Fruit fly (Drosophila melanogaster) whole organism, embryonic: ENCODE measurements around the gene Bx.

Experiments used
- CG13287 ChIP-seq: fragments of 200-800 bp; sonication (Bioruptor generic); IDR thresholded peaks from 2 replicates; pipeline ENCODE4 v1.3.6; 2022; ENCODE audit warnings: missing biosample characterization, missing genetic modification characterization; ENCODE audit not compliant: partially characterized antibody
- CG16815 ChIP-seq: fragments of 200-800 bp; sonication (Bioruptor generic); optimal IDR thresholded peaks from 3 replicates; lab custom pipeline; 2017; ENCODE audit warnings: missing biosample characterization, mild to moderate bottlenecking, missing genetic modification characterization
- CG18764 ChIP-seq: fragments of 200-800 bp; sonication (Bioruptor generic); optimal IDR thresholded peaks from 3 replicates; lab custom pipeline; 2016; ENCODE audit warnings: missing biosample characterization, missing genetic modification characterization
- CG2120 ChIP-seq: fragments of 200-800 bp; sonication (Bioruptor generic); optimal IDR thresholded peaks from 3 replicates; lab custom pipeline; 2016; ENCODE audit warnings: missing biosample characterization, missing genetic modification characterization
- CG31365 ChIP-seq: fragments of 200-800 bp; sonication (Bioruptor generic); optimal IDR thresholded peaks from 2 replicates; lab custom pipeline; 2018; ENCODE audit warnings: missing biosample characterization, mild to moderate bottlenecking, missing genetic modification characterization
- CG5180 ChIP-seq: fragments of 200-800 bp; sonication (Bioruptor generic); optimal IDR thresholded peaks from 3 replicates; lab custom pipeline; 2017; ENCODE audit warnings: missing biosample characterization, missing genetic modification characterization, mild to moderate bottlenecking, moderate library complexity, missing genetic modification reagents
- CG6813 ChIP-seq: fragments of 200-800 bp; sonication (Bioruptor generic); optimal IDR thresholded peaks from 2 replicates; lab custom pipeline; 2017; ENCODE audit warnings: missing biosample characterization, missing genetic modification characterization, mild to moderate bottlenecking, moderate library complexity, missing genetic modification reagents
- CG8765 ChIP-seq: fragments of 200-800 bp; sonication (Bioruptor generic); IDR thresholded peaks from 2 replicates; pipeline ENCODE4 v1.3.6; 2022; ENCODE audit warnings: missing biosample characterization, missing genetic modification characterization
- CG9215 ChIP-seq: fragments of 200-800 bp; sonication (Bioruptor generic); IDR thresholded peaks from 2 replicates; pipeline ENCODE4 v1.3.6; 2022; ENCODE audit warnings: missing biosample characterization, missing genetic modification characterization
- Deaf1 ChIP-seq: fragments of 200-800 bp; optimal IDR thresholded peaks from 3 replicates; lab custom pipeline; 2019; ENCODE audit warnings: missing biosample characterization, mild to moderate bottlenecking, missing genetic modification characterization, moderate library complexity
- Drgx ChIP-seq: fragments of 200-800 bp; sonication (Bioruptor generic); IDR thresholded peaks from 2 replicates; pipeline ENCODE4 v1.3.6; 2022; ENCODE audit warnings: missing biosample characterization, missing genetic modification characterization
- Gsc ChIP-seq: fragments of 200-800 bp; sonication (Bioruptor generic); IDR thresholded peaks from 2 replicates; pipeline ENCODE4 v1.3.6; 2022; ENCODE audit warnings: missing biosample characterization, missing genetic modification characterization
- H2.0 ChIP-seq: fragments of 200-800 bp; sonication (Bioruptor generic); IDR thresholded peaks from 2 replicates; pipeline ENCODE4 v1.3.6; 2022; ENCODE audit warnings: missing biosample characterization, missing genetic modification characterization
- HmgZ ChIP-seq: fragments of 200-800 bp; sonication (Bioruptor generic); optimal IDR thresholded peaks from 2 replicates; lab custom pipeline; 2018; ENCODE audit warnings: missing biosample characterization, mild to moderate bottlenecking, missing genetic modification characterization
- Jarid2 ChIP-seq: fragments of 200-800 bp; sonication (Bioruptor generic); optimal IDR thresholded peaks from 3 replicates; lab custom pipeline; 2017; ENCODE audit warnings: mild to moderate bottlenecking, missing biosample characterization, missing genetic modification reagents, missing genetic modification characterization
- Med ChIP-seq: fragments of 200-800 bp; sonication (Bioruptor generic); peaks from one replicate; lab custom pipeline; 2016; ENCODE audit warnings: missing biosample characterization, missing genetic modification characterization, mild to moderate bottlenecking, inconsistent platforms, moderate library complexity
- Rfx ChIP-seq: fragments of 200-800 bp; sonication (Bioruptor generic); IDR thresholded peaks from 2 replicates; pipeline ENCODE4 v1.3.6; 2022; ENCODE audit warnings: missing biosample characterization, missing genetic modification characterization
- Scr ChIP-seq: fragments of 200-800 bp; sonication (Bioruptor generic); IDR thresholded peaks from 2 replicates; pipeline ENCODE4 v1.3.6; 2022; ENCODE audit warnings: missing biosample characterization, missing genetic modification characterization; ENCODE audit not compliant: partially characterized antibody
- Trl ChIP-seq, 3 experiments: fragments of >200 bp in 2 of 3; fragments of 200-800 bp in 1 of 3; sonication (Bioruptor generic) in 1 of 3; optimal IDR thresholded peaks; 2 replicates in 1 of 3; 3 replicates in 2 of 3; lab custom pipeline; 2016 to 2017; ENCODE audit warnings: missing biosample characterization in 1 of 3, missing genetic modification characterization in 1 of 3
- Vsx1 ChIP-seq: fragments of 200-800 bp; sonication (Bioruptor generic); optimal IDR thresholded peaks from 2 replicates; lab custom pipeline; 2017; ENCODE audit warnings: missing biosample characterization, mild to moderate bottlenecking, missing genetic modification characterization, missing genetic modification reagents
- abd-A ChIP-seq: fragments of 200-800 bp; sonication (Bioruptor generic); optimal IDR thresholded peaks from 3 replicates; lab custom pipeline; 2019; ENCODE audit warnings: missing biosample characterization, mild to moderate bottlenecking, missing genetic modification characterization, moderate library complexity
- cg ChIP-seq: fragments of 200-800 bp; sonication (Bioruptor generic); optimal IDR thresholded peaks from 3 replicates; lab custom pipeline; 2019; ENCODE audit warnings: missing biosample characterization, mild to moderate bottlenecking, missing genetic modification characterization, moderate library complexity
- chinmo ChIP-seq: fragments of 200-800 bp; sonication (Bioruptor generic); IDR thresholded peaks from 4 replicates; pipeline ENCODE4 v1.3.6; 2022; ENCODE audit warnings: missing biosample characterization, missing genetic modification characterization; ENCODE audit not compliant: partially characterized antibody
- eve ChIP-seq, 2 experiments: fragments of >200 bp; optimal IDR thresholded peaks; 2 replicates each; lab custom pipeline; 2017; ENCODE audit warnings: missing biosample characterization in 2 of 2, missing genetic modification characterization in 2 of 2
- exex ChIP-seq: fragments of 200-800 bp; sonication (Bioruptor generic); optimal IDR thresholded peaks from 4 replicates; lab custom pipeline; 2018; ENCODE audit warnings: missing biosample characterization, mild to moderate bottlenecking, missing genetic modification characterization, moderate library complexity
- grn ChIP-seq: fragments of 200-800 bp; sonication (Bioruptor generic); optimal IDR thresholded peaks from 3 replicates; lab custom pipeline; 2017; ENCODE audit warnings: missing biosample characterization, missing genetic modification characterization
- knrl ChIP-seq: fragments of 200-800 bp; sonication (Bioruptor generic); IDR thresholded peaks from 3 replicates; pipeline ENCODE4 v1.3.6; 2022; ENCODE audit warnings: missing biosample characterization, missing genetic modification characterization; ENCODE audit not compliant: partially characterized antibody
- lab ChIP-seq: fragments of 200-800 bp; sonication (Bioruptor generic); optimal IDR thresholded peaks from 3 replicates; lab custom pipeline; 2017; ENCODE audit warnings: missing biosample characterization, missing genetic modification characterization, mild to moderate bottlenecking, moderate library complexity, missing genetic modification reagents
- nom ChIP-seq: fragments of 200-800 bp; sonication (Bioruptor generic); optimal IDR thresholded peaks from 2 replicates; lab custom pipeline; 2017; ENCODE audit warnings: missing biosample characterization, missing genetic modification characterization, mild to moderate bottlenecking, moderate library complexity, missing genetic modification reagents
- p53 ChIP-seq: fragments of 200-800 bp; sonication (Bioruptor generic); optimal IDR thresholded peaks from 2 replicates; lab custom pipeline; 2016; ENCODE audit warnings: missing biosample characterization, missing genetic modification characterization
- pnt ChIP-seq: fragments of 200-800 bp; sonication (Bioruptor generic); optimal IDR thresholded peaks from 3 replicates; lab custom pipeline; 2016; ENCODE audit warnings: missing biosample characterization, missing genetic modification characterization
- psq ChIP-seq: fragments of 200-800 bp; sonication (Bioruptor generic); optimal IDR thresholded peaks from 2 replicates; lab custom pipeline; 2017; ENCODE audit warnings: missing biosample characterization, missing genetic modification characterization
- pzg ChIP-seq: fragments of 200-800 bp; sonication (Bioruptor generic); optimal IDR thresholded peaks from 3 replicates; lab custom pipeline; 2018; ENCODE audit warnings: missing biosample characterization, mild to moderate bottlenecking, missing genetic modification characterization, moderate library complexity
- rib ChIP-seq: fragments of 200-800 bp; sonication (Bioruptor generic); IDR thresholded peaks from 2 replicates; pipeline ENCODE4 v1.3.6; 2022; ENCODE audit warnings: missing biosample characterization, missing genetic modification characterization
- sima ChIP-seq: fragments of 200-800 bp; sonication (Bioruptor generic); optimal IDR thresholded peaks from 2 replicates; lab custom pipeline; 2016; ENCODE audit warnings: missing biosample characterization, missing genetic modification characterization
- sqz ChIP-seq: fragments of 200-800 bp; sonication (Bioruptor generic); optimal IDR thresholded peaks from 3 replicates; lab custom pipeline; 2018; ENCODE audit warnings: missing biosample characterization, mild to moderate bottlenecking, missing genetic modification characterization
- sug ChIP-seq: fragments of 200-800 bp; optimal IDR thresholded peaks from 2 replicates; lab custom pipeline; 2019; ENCODE audit warnings: missing biosample characterization, mild to moderate bottlenecking, missing genetic modification characterization, moderate library complexity
- unc-4 ChIP-seq: fragments of 200-800 bp; sonication (Bioruptor generic); IDR thresholded peaks from 2 replicates; pipeline ENCODE4 v1.3.6; 2022; ENCODE audit warnings: missing biosample characterization, missing genetic modification characterization; ENCODE audit not compliant: partially characterized antibody

Bx gene

DNA sequence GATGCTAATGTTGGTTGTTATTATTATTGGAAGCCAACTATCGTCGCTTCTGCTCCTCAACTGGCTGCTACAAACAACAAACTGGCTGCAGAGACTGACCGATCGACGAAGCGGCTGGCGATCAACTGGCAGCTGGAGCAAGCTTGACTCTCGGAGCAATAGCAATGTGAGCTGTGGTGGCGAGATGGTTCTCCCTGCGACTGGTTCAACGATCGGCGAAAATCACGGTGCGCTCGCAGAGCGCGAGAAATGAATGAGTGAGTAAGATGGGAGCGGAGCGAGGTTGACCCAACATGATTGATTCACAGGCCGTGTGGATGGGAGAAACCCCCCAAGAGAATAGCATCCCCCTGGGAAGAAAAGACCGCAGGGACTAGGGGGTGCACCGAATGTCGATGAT lies 25.7 kb upstream of the Bx start, which contains the start of gene CG15046:
CG15046 (minus strand) TSS at position 112 of the 400 bp plus-strand sequence.
- TF ChIP-seq p53 = no peak
- no peak for TF ChIP-seq CG6813 (GFP tag; lab: Kevin White, UChicago)
- TF ChIP-seq Drgx (GFP tag; lab: Robert Waterston, UW) = 0 out of 2 replicates have a peak, but pooled peaks have one; percentile 36
- 0 out of 2 replicates have a peak, but pooled peaks have one; percentile 28 for TF ChIP-seq unc-4 (GFP tag; lab: Robert Waterston, UW)
- peak; percentile 27 for TF ChIP-seq Deaf1 (tag; lab: Kevin White, UChicago)
- TF ChIP-seq CG5180 (GFP tag; lab: Kevin White, UChicago) = peak; percentile 15
- TF ChIP-seq Scr = no peak
- no peak for TF ChIP-seq CG31365 (tag; lab: Kevin White, UChicago)
- TF ChIP-seq CG2120 (GFP tag; lab: Kevin White, UChicago) = no peak
- TF ChIP-seq CG13287 (GFP tag; lab: Robert Waterston, UW) = peak; percentile 19; the same call in 1 of the 2 replicates
- no peak for TF ChIP-seq Gsc (GFP tag; lab: Robert Waterston, UW)
- no peak for TF ChIP-seq psq (GFP tag; lab: Kevin White, UChicago)
- no peak for TF ChIP-seq CG9215 (GFP tag; lab: Robert Waterston, UW)
- no peak for TF ChIP-seq sqz (GFP tag; lab: Kevin White, UChicago)
- no peak for TF ChIP-seq sima
- TF ChIP-seq HmgZ (tag; lab: Kevin White, UChicago) = no peak
- no peak for TF ChIP-seq CG18764
- TF ChIP-seq H2.0 (GFP tag; lab: Robert Waterston, UW) = no peak
- peak; percentile 52 for TF ChIP-seq Jarid2 (GFP tag; lab: Kevin White, UChicago)
- no peak for TF ChIP-seq lab (GFP tag; lab: Kevin White, UChicago)
- peak; percentile 65 for TF ChIP-seq Med (GFP tag; lab: Kevin White, UChicago)
- peak; percentile 36 for TF ChIP-seq nom
- 0 out of 4 replicates have a peak, but pooled peaks have one; percentile 60 for TF ChIP-seq chinmo (GFP tag; lab: Robert Waterston, UW)
- TF ChIP-seq eve (GFP tag; optimal IDR thresholded peaks at IDR 0.05; lab: Kevin White, UChicago) = no peak
- peak; percentile 27 to 55 for TF ChIP-seq Trl (optimal IDR thresholded peaks at IDR 0.05; lab: Kevin White, UChicago)
- TF ChIP-seq Trl (GFP tag; optimal IDR thresholded peaks at IDR 0.05; lab: Kevin White, UChicago) = no peak
- no peak for TF ChIP-seq rib (GFP tag; lab: Robert Waterston, UW)
- no peak for TF ChIP-seq pnt
- TF ChIP-seq CG16815 (GFP tag; lab: Kevin White, UChicago) = no peak
- TF ChIP-seq abd-A (tag; lab: Kevin White, UChicago) = no peak
- TF ChIP-seq knrl (GFP tag; lab: Robert Waterston, UW) = peak; percentile 22; the same call in 1 of the 3 replicates

dm6 chrX:18491941-18492340 lies 23.3 kb upstream of the Bx start, which contains the start of gene CG15044:
TSS of gene CG15044 (minus strand) at chrX:18492006.
- TF ChIP-seq Vsx1 (GFP tag; lab: Kevin White, UChicago) (peak; percentile 34), exex (peak; percentile 78), CG8765 (GFP tag; lab: Robert Waterston, UW) (no peak), Rfx (GFP tag; lab: Robert Waterston, UW) (no peak), pzg (GFP tag; lab: Kevin White, UChicago) (no peak), sug (peak; percentile 57), grn (GFP tag; lab: Kevin White, UChicago) (peak; percentile 54), cg (GFP tag; lab: Kevin White, UChicago) (no peak)
